Fruit fly (Drosophila melanogaster): ENCODE data around the gene eIF3a.
A peak's percentile ranks its signal among the peaks of the same experiment; 100 is the strongest.

- TF ChIP-seq CG3995 (GFP tag; optimal IDR thresholded peaks at IDR 0.05) (peak; percentile 18), grau (tag; optimal IDR thresholded peaks at IDR 0.05) (peak; percentile 79), sna (GFP tag; IDR thresholded peaks at IDR 0.05; ENCODE audit: partially characterized antibody) (no peak), kay (GFP tag; optimal IDR thresholded peaks at IDR 0.05) (no peak), CG1602 (GFP tag; optimal IDR thresholded peaks at IDR 0.05) (no peak), wek (GFP tag; optimal IDR thresholded peaks at IDR 0.05) (no peak), YL-1 (GFP tag; optimal IDR thresholded peaks at IDR 0.05) (no peak), CG30431 (GFP tag; optimal IDR thresholded peaks at IDR 0.05) (no peak), mam (GFP tag; optimal IDR thresholded peaks at IDR 0.05) (no peak), BtbVII (GFP tag; optimal IDR thresholded peaks at IDR 0.05) (no peak), CG7786 (GFP tag; optimal IDR thresholded peaks at IDR 0.05) (no peak)
These were observed 29.8 kb downstream of the eIF3a start for dm6 chr3R:4403706-4404392.

Measured in whole organism, embryonic.